Worm (Caenorhabditis elegans): ENCODE measurements around the gene W04G3.11.

DNA sequence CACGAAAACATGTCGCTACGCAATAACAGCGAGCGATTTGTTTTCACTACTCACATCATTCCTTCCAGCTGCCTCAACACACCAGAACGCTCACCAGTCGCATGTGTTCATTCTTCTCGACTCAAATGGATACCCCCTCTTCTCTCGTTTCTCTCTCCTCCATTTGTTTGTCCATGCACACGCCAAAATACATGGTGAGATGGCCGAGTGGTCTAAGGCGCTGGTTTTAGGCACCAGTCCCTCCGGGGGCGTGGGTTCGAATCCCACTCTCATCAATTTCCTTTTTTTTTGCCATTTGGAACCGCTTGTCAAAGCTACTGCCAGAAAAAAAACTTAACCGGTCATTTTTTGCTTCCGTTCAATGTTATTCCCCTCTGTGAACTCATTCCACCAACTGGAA, 6.5 kb downstream of the W04G3.11 start:
- TF ChIP-seq unc-62 (GFP tag; optimal IDR thresholded peaks at IDR 0.05) (no peak), pqm-1 (tag; optimal IDR thresholded peaks at IDR 0.05) (no peak), nhr-77 (tag; optimal IDR thresholded peaks at IDR 0.05) (peak; percentile 40), sox-4 (tag; optimal IDR thresholded peaks at IDR 0.05) (peak; percentile 61), snpc-4 (tag; optimal IDR thresholded peaks at IDR 0.05) (no peak)

Measured in whole organism, L1 larva.